Worm (Caenorhabditis elegans): ENCODE results near the gene asm-1.

DNA sequence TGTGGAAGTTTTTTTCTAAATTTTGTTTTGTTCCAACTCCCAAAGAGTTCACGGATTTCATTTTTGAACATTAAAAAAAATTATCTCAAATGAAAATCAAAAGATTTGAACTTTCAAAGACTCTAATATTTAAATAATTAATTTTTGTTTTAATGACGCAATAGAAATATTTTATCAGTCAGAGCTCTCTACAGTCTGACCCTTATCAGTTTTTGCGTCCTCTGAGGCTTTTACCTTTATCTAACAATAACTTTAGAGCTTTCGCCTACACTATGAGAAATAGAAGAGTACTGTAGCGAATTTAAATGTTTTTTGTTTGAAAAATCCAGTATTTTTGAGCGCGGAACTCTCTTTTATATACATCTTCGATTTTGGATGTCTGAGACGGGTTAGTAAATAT lies 9.0 kb downstream of the asm-1 start, which contains the start of gene B0252.5:
- TF ChIP-seq ztf-16 (tag; optimal IDR thresholded peaks at IDR 0.05) (no peak), nfya-1 (tag; optimal IDR thresholded peaks at IDR 0.05) (no peak), sox-4 (tag; optimal IDR thresholded peaks at IDR 0.05) (no peak), nhr-11 (tag; optimal IDR thresholded peaks at IDR 0.05) (no peak), gmeb-2 (tag; optimal IDR thresholded peaks at IDR 0.05) (no peak), ceh-19 (GFP tag; optimal IDR thresholded peaks at IDR 0.05) (no peak)

Data from whole organism, late embryonic.